Worm (Caenorhabditis elegans): ENCODE data around the gene Y51H4A.938.

Y51H4A.938 gene

DNA sequence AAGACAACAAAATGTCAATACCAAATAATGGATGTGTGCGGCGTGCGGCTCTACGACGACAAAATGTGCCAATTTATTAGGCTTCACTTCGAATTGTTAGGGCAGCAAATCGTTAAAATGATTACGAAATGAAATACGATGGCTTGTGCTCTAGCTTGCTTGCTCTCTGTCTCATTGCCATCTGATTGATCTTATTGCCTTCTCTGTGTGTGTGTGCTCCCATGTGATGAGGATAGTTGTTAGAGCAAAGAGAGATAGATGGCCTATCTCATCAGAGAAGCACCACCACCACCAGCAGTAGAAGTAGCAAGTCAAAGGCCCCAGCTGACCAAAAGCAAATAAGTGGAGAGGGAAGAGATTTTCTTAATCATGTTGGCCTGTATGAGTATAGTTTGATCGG is 15.5 kb downstream of the Y51H4A.938 start (continued):
- TF ChIP-seq ceh-82 (tag; optimal IDR thresholded peaks at IDR 0.05) (peak in 1 of 3 experiments; percentile 9), lir-3 (tag; optimal IDR thresholded peaks at IDR 0.05; ENCODE audit: poor library complexity) (no peak), lin-14 (GFP tag; optimal IDR thresholded peaks at IDR 0.05) (peak; percentile 58), efl-1 (optimal IDR thresholded peaks at IDR 0.05) (no peak), efl-1 (GFP tag; optimal IDR thresholded peaks at IDR 0.05 in 1 of 2) (peak in 1 of 2 experiments; percentile 89), fkh-10 (GFP tag; optimal IDR thresholded peaks at IDR 0.05) (no peak), unc-98 (GFP tag; IDR thresholded peaks at IDR 0.05) (no peak), efl-3 (GFP tag; optimal IDR thresholded peaks at IDR 0.05) (no peak), nhr-85 (tag) (peak; percentile 44), tlp-1 (tag; optimal IDR thresholded peaks at IDR 0.05) (no peak), C34B4.2 (tag; optimal IDR thresholded peaks at IDR 0.05) (no peak), ceh-88 (GFP tag; IDR thresholded peaks at IDR 0.05) (no peak), ceh-63 (GFP tag; optimal IDR thresholded peaks at IDR 0.05) (no peak), sup-37 (GFP tag; optimal IDR thresholded peaks at IDR 0.05) (no peak), skn-1 (tag; optimal IDR thresholded peaks at IDR 0.05) (peak; percentile 38), nhr-84 (tag; optimal IDR thresholded peaks at IDR 0.05) (no peak), lsy-2 (tag; optimal IDR thresholded peaks at IDR 0.05) (no peak), nhr-19 (GFP tag; conservative IDR thresholded peaks at IDR 0.05) (no peak), isw-1 (GFP tag; IDR thresholded peaks at IDR 0.05) (no peak), aha-1 (tag; optimal IDR thresholded peaks at IDR 0.05) (no peak), nhr-47 (tag; optimal IDR thresholded peaks at IDR 0.05) (no peak), swsn-7 (tag; optimal IDR thresholded peaks at IDR 0.05) (no peak), nhr-20 (tag; optimal IDR thresholded peaks at IDR 0.05) (no peak), unc-86 (tag; optimal IDR thresholded peaks at IDR 0.05) (no peak), ztf-4 (tag; optimal IDR thresholded peaks at IDR 0.05) (no peak), unc-130 (tag; optimal IDR thresholded peaks at IDR 0.05) (no peak), nhr-12 (tag; optimal IDR thresholded peaks at IDR 0.05) (no peak), lin-35 (GFP tag; optimal IDR thresholded peaks at IDR 0.05) (no peak), grh-1 (GFP tag; IDR thresholded peaks at IDR 0.05) (no peak)

DNA sequence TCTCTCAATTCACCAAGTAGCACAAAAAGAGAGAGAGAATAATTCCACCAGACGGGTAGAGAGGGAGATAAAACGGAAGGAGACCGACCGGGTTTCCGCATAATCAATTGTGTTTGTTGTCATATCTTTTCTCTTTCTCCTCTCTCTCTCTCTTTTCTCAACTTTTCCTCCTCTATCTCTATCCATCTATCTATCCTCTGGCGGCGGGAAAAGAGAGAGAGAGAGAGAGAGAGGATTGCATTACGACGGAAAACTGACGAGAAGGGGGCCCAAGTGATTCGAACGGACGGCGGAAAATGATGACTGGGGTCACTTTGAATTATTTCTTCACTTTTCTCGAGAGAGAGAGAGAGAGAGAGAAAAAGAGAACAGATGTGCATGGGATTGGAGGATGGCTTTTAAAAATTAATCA is 17.0 kb downstream of the Y51H4A.938 start:
- peak; percentile 72 for TF ChIP-seq dsc-1 (tag; optimal IDR thresholded peaks at IDR 0.05)
- TF ChIP-seq unc-30 (tag; optimal IDR thresholded peaks at IDR 0.05): no peak
- TF ChIP-seq unc-62 (GFP tag; optimal IDR thresholded peaks at IDR 0.05): no peak
- TF ChIP-seq hlh-17 (GFP tag; optimal IDR thresholded peaks at IDR 0.05; ENCODE audit: borderline replicate concordance): no peak
- peak; percentile 40 to 70 for TF ChIP-seq lsy-2 (tag; optimal IDR thresholded peaks at IDR 0.05)
- peak; percentile 24 to 33 for TF ChIP-seq lin-35 (GFP tag; optimal IDR thresholded peaks at IDR 0.05)
- TF ChIP-seq pag-3 (tag; optimal IDR thresholded peaks at IDR 0.05; ENCODE audit: borderline replicate concordance, insufficient read depth): peak; percentile 29
- no peak for TF ChIP-seq C04F5.9 (tag; optimal IDR thresholded peaks at IDR 0.05)
- no peak for TF ChIP-seq efl-3 (GFP tag; optimal IDR thresholded peaks at IDR 0.05)
- TF ChIP-seq elt-3 (tag; optimal IDR thresholded peaks at IDR 0.05): peak in 2 of 6 experiments; percentile 6 to 13
- TF ChIP-seq nhr-71 (tag; optimal IDR thresholded peaks at IDR 0.05): peak; percentile 85
- TF ChIP-seq nhr-47 (tag; optimal IDR thresholded peaks at IDR 0.05): peak; percentile 69
- TF ChIP-seq jun-1 (tag; optimal IDR thresholded peaks at IDR 0.05): no peak
- peak; percentile 77 for TF ChIP-seq fkh-8 (tag; optimal IDR thresholded peaks at IDR 0.05)
- TF ChIP-seq efl-1 (optimal IDR thresholded peaks at IDR 0.05): peak; percentile 48 to 68
- TF ChIP-seq efl-1 (GFP tag; optimal IDR thresholded peaks at IDR 0.05 in 1 of 2): peak in 1 of 2 experiments; percentile 2
- no peak for TF ChIP-seq F16B12.6 (tag; optimal IDR thresholded peaks at IDR 0.05)
- no peak for TF ChIP-seq zag-1 (tag; optimal IDR thresholded peaks at IDR 0.05)
- no peak for TF ChIP-seq pqm-1 (tag; optimal IDR thresholded peaks at IDR 0.05)
- peak; percentile 1 for TF ChIP-seq ceh-8 (GFP tag; optimal IDR thresholded peaks at IDR 0.05)
- TF ChIP-seq nhr-77 (tag; optimal IDR thresholded peaks at IDR 0.05): peak; percentile 31
- TF ChIP-seq hpl-2 (GFP tag; optimal IDR thresholded peaks at IDR 0.05): no peak
- TF ChIP-seq ceh-88 (GFP tag; IDR thresholded peaks at IDR 0.05): no peak
- TF ChIP-seq xbp-1 (tag; optimal IDR thresholded peaks at IDR 0.05): peak; percentile 15
- TF ChIP-seq C16A3.4 (tag; optimal IDR thresholded peaks at IDR 0.05): peak; percentile 17
- peak; percentile 62 for TF ChIP-seq irx-1 (tag; optimal IDR thresholded peaks at IDR 0.05)
- peak; percentile 5 for TF ChIP-seq nhr-11 (tag; optimal IDR thresholded peaks at IDR 0.05)
- no peak for TF ChIP-seq snpc-4 (tag; optimal IDR thresholded peaks at IDR 0.05)
- peak; percentile 84 for TF ChIP-seq mep-1 (tag; optimal IDR thresholded peaks at IDR 0.05)
- TF ChIP-seq blmp-1 (tag; optimal IDR thresholded peaks at IDR 0.05): peak; percentile 79
- TF ChIP-seq ceh-82 (tag; optimal IDR thresholded peaks at IDR 0.05): peak in 2 of 3 experiments; percentile 5 to 68
- TF ChIP-seq isw-1 (GFP tag; IDR thresholded peaks at IDR 0.05): no peak
- no peak for TF ChIP-seq hlh-4 (tag; optimal IDR thresholded peaks at IDR 0.05)
